Fruit fly (Drosophila melanogaster) whole organism, pupa: Measurements from ENCODE around the gene CG11977.

Source experiments
- CG10348 ChIP-seq: fragments of 200-800 bp; sonication (Bioruptor generic); IDR thresholded peaks from 2 replicates; pipeline ENCODE4 v1.3.6; 2022; ENCODE audit warnings: missing biosample characterization, missing genetic modification characterization
- CG12605 ChIP-seq: fragments of 200-800 bp; sonication (Bioruptor generic); IDR thresholded peaks from 2 replicates; pipeline ENCODE4 v1.3.6; 2022; ENCODE audit warnings: missing biosample characterization, missing genetic modification characterization
- CG14655 ChIP-seq: fragments of 200-800 bp; sonication (Bioruptor generic); optimal IDR thresholded peaks from 3 replicates; lab custom pipeline; 2017; ENCODE audit warnings: mild to moderate bottlenecking, missing biosample characterization, missing genetic modification reagents, missing genetic modification characterization
- CG15710 ChIP-seq: fragments of 200-800 bp; sonication (Bioruptor generic); optimal IDR thresholded peaks from 2 replicates; lab custom pipeline; 2018; ENCODE audit warnings: missing biosample characterization, mild to moderate bottlenecking, missing genetic modification characterization, moderate library complexity
- CG17806 ChIP-seq: fragments of 200-800 bp; sonication (Bioruptor generic); optimal IDR thresholded peaks from 2 replicates; lab custom pipeline; 2018; ENCODE audit warnings: missing biosample characterization, mild to moderate bottlenecking, missing genetic modification characterization, moderate library complexity
- CG32121 ChIP-seq: fragments of 200-800 bp; sonication (Bioruptor generic); IDR thresholded peaks from 2 replicates; pipeline ENCODE4 v1.3.6; 2022; ENCODE audit warnings: missing biosample characterization, missing genetic modification characterization
- CG34367 ChIP-seq: fragments of 200-800 bp; sonication (Bioruptor generic); optimal IDR thresholded peaks from 2 replicates; lab custom pipeline; 2018; ENCODE audit warnings: missing biosample characterization, mild to moderate bottlenecking, missing genetic modification characterization
- CG8159 ChIP-seq: fragments of 200-800 bp; sonication (Bioruptor generic); optimal IDR thresholded peaks from 3 replicates; lab custom pipeline; 2018; ENCODE audit warnings: missing biosample characterization, mild to moderate bottlenecking, missing genetic modification characterization, moderate library complexity
- CG9948 ChIP-seq: fragments of 200-800 bp; sonication (Bioruptor generic); optimal IDR thresholded peaks from 2 replicates; lab custom pipeline; 2018; ENCODE audit warnings: missing biosample characterization, mild to moderate bottlenecking, missing genetic modification characterization, moderate library complexity
- D1 ChIP-seq: fragments of 200-800 bp; sonication (Bioruptor generic); optimal IDR thresholded peaks from 2 replicates; lab custom pipeline; 2018; ENCODE audit warnings: missing biosample characterization, mild to moderate bottlenecking, missing genetic modification characterization, moderate library complexity
- Pif1B ChIP-seq: fragments of 200-800 bp; sonication (Bioruptor generic); optimal IDR thresholded peaks from 3 replicates; lab custom pipeline; 2016; ENCODE audit warnings: missing biosample characterization, missing genetic modification characterization
- Snoo ChIP-seq: fragments of 200-800 bp; sonication (Bioruptor generic); optimal IDR thresholded peaks from 3 replicates; lab custom pipeline; 2017; ENCODE audit warnings: missing biosample characterization, mild to moderate bottlenecking, missing genetic modification characterization, inconsistent platforms
- gl ChIP-seq: fragments of 200-800 bp; sonication (Bioruptor generic); optimal IDR thresholded peaks from 2 replicates; lab custom pipeline; 2018; ENCODE audit warnings: missing biosample characterization, mild to moderate bottlenecking, missing genetic modification characterization
- rn ChIP-seq: fragments of 200-800 bp; sonication (Bioruptor generic); IDR thresholded peaks from 2 replicates; pipeline ENCODE4 v1.3.6; 2022; ENCODE audit warnings: missing biosample characterization, missing genetic modification characterization

- TF ChIP-seq rn (GFP tag; lab: Robert Waterston, UW), result no peak
- TF ChIP-seq CG10348, result no peak
- no peak for TF ChIP-seq CG8159 (tag; lab: Kevin White, UChicago)
- no peak for TF ChIP-seq gl
- no peak for TF ChIP-seq CG9948
- TF ChIP-seq CG34367 (tag; lab: Kevin White, UChicago), result no peak
- no peak for TF ChIP-seq CG14655 (GFP tag; lab: Kevin White, UChicago)
- TF ChIP-seq CG32121, result no peak
- no peak for TF ChIP-seq CG15710 (tag; lab: Kevin White, UChicago)
- TF ChIP-seq CG12605 (GFP tag; lab: Robert Waterston, UW), result no peak
- TF ChIP-seq D1 (tag; lab: Kevin White, UChicago), result no peak
- TF ChIP-seq Pif1B (GFP tag; lab: Kevin White, UChicago), result no peak
- TF ChIP-seq Snoo, result no peak
- no peak for TF ChIP-seq CG17806 (tag; lab: Kevin White, UChicago)
These were observed 6.2 kb downstream of the CG11977 start, which contains the start of the genes CG31100 and CG11980 for dm6 chr3R:9003600-9004223.
